Worm (Caenorhabditis elegans) whole organism, early embryonic: ENCODE data around the gene T01B7.13.

Experiments
- B0310.2 ChIP-seq: sonication (generic microtip); optimal IDR thresholded peaks from 2 replicates; lab custom pipeline; 2016; ENCODE audit warnings: mild to moderate bottlenecking, missing genetic modification characterization, missing compliant biosample characterization
- F13C5.2 ChIP-seq: sonication (generic microtip); optimal IDR thresholded peaks from 2 replicates; lab custom pipeline; 2017; ENCODE audit warnings: mild to moderate bottlenecking, missing genetic modification characterization, inconsistent platforms, missing compliant biosample characterization
- aly-1 ChIP-seq: sonication (generic microtip); optimal IDR thresholded peaks from 2 replicates; lab custom pipeline; 2016; ENCODE audit warnings: missing genetic modification characterization, missing compliant biosample characterization
- ama-1 ChIP-seq: fragments of 150-350 bp; optimal IDR thresholded peaks from 2 replicates; lab custom pipeline; 2014
- ceh-13 ChIP-seq: fragments of 200-800 bp; sonication (Bioruptor generic); optimal IDR thresholded peaks from 2 replicates; lab custom pipeline; 2018; ENCODE audit warnings: mild to moderate bottlenecking, missing genetic modification characterization, missing compliant biosample characterization
- ceh-36 ChIP-seq: sonication (generic microtip); optimal IDR thresholded peaks from 2 replicates; lab custom pipeline; 2016; ENCODE audit warnings: missing genetic modification characterization, inconsistent platforms, missing compliant biosample characterization
- ets-7 ChIP-seq: sonication (generic microtip); optimal IDR thresholded peaks from 2 replicates; lab custom pipeline; 2016; ENCODE audit warnings: missing genotype, missing genetic modification characterization, missing compliant biosample characterization
- flt-1 ChIP-seq: fragments of 200-800 bp; sonication (Bioruptor generic); IDR thresholded peaks from 2 replicates; pipeline ENCODE4 v1.3.6; 2022; ENCODE audit warnings: missing genetic modification characterization, missing compliant biosample characterization
- hmbx-1 ChIP-seq: sonication (generic microtip); optimal IDR thresholded peaks from 2 replicates; lab custom pipeline; 2016; ENCODE audit warnings: mild to moderate bottlenecking, missing genetic modification characterization, missing compliant biosample characterization
- hmg-4 ChIP-seq: fragments of 200-800 bp; sonication (Bioruptor generic); optimal IDR thresholded peaks from 2 replicates; lab custom pipeline; 2018; ENCODE audit warnings: mild to moderate bottlenecking, missing genetic modification characterization, missing compliant biosample characterization
- hnd-1 ChIP-seq: sonication (generic microtip); optimal IDR thresholded peaks from 2 replicates; lab custom pipeline; 2016; ENCODE audit warnings: missing genetic modification characterization, missing compliant biosample characterization
- pes-1 ChIP-seq: fragments of 200-800 bp; sonication (Bioruptor generic); IDR thresholded peaks from 2 replicates; pipeline ENCODE4 v1.3.6; 2022; ENCODE audit warnings: missing genetic modification reagents, missing genetic modification characterization, missing compliant biosample characterization
- scrt-1 ChIP-seq: fragments of 200-800 bp; sonication (Bioruptor generic); IDR thresholded peaks from 2 replicates; pipeline ENCODE4 v1.3.6; 2022; ENCODE audit warnings: missing genetic modification characterization, missing compliant biosample characterization
- sea-1 ChIP-seq: fragments of 200-800 bp; sonication (Bioruptor generic); conservative IDR thresholded peaks from 2 replicates; pipeline ENCODE4 v1.3.6; 2022; ENCODE audit warnings: missing genetic modification characterization, missing compliant biosample characterization
- tbx-11 ChIP-seq: fragments of 200-800 bp; sonication (Bioruptor generic); IDR thresholded peaks from 2 replicates; pipeline ENCODE4 v1.3.6; 2022; ENCODE audit warnings: missing genetic modification characterization, missing compliant biosample characterization
- tbx-37 ChIP-seq: fragments of 200-800 bp; sonication (Bioruptor generic); conservative IDR thresholded peaks from 2 replicates; pipeline ENCODE4 v1.3.6; 2022; ENCODE audit warnings: missing genetic modification reagents, missing genetic modification characterization, missing compliant biosample characterization
- tra-4 ChIP-seq: sonication (generic microtip); optimal IDR thresholded peaks from 2 replicates; lab custom pipeline; 2017; ENCODE audit warnings: missing genetic modification characterization, missing compliant biosample characterization

T01B7.13 gene

DNA sequence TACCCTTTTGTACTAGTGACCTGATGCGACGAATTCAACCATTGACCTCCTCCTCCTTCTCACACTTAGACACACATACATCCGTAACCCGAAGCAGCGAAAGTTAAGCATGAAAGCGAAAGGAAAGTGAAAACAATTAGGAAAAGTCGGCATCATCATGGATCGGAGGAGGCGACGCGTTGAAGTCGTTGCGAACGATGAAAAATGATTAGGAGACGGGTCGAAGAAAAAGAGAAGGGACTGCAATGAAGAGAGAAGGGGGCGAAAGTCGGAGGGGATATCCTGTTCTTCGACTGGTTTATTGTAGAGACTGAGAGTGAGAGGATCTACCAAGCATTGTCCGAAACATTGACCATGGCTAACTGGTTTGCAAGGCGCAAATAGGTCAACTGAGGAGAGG lies 35.8 kb downstream of the T01B7.13 start:
- no peak for TF ChIP-seq ets-7
- no peak for TF ChIP-seq ceh-36 (tag; lab: Kevin White, UChicago)
- no peak for TF ChIP-seq flt-1 (GFP tag; lab: Robert Waterston, UW)
- no peak for TF ChIP-seq ceh-13 (GFP tag; lab: Kevin White, UChicago)
- TF ChIP-seq hnd-1 (tag; lab: Kevin White, UChicago) = no peak
- TF ChIP-seq hmbx-1 (tag; lab: Kevin White, UChicago) = no peak
- no peak for TF ChIP-seq tra-4 (tag; lab: Kevin White, UChicago)

DNA sequence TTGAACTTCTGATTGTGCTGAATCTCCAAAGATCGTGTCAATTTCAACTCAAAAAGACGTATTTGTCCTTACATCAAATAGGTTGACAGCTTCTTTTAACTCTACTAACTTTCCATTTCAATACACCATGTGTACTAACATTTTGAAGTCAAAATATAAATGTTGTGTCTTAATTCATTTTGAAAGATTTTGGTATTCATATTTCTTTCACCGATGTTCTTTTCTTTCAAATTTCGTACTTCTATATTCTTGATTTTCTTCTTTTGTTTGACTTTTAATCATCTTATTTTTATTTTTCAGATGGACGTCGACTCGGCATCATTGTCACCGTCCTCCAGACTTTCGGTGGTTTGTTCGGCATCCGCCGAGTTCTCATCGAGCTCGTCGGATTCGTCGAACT lies 36.5 kb downstream of the T01B7.13 start, which contains the start of gene atf-2:
Gene atf-2, plus strand, starts transcription at position 301 of the 400 bp plus-strand sequence.
- TF ChIP-seq aly-1 (tag; lab: Kevin White, UChicago) = no peak
- no peak for TF ChIP-seq scrt-1
- no peak for TF ChIP-seq flt-1 (GFP tag; lab: Robert Waterston, UW)
- TF ChIP-seq hnd-1 (tag; lab: Kevin White, UChicago) = no peak
- TF ChIP-seq B0310.2 (tag; lab: Kevin White, UChicago) = no peak
- no peak for TF ChIP-seq tbx-37 (GFP tag; lab: Robert Waterston, UW)
- TF ChIP-seq tbx-11 = no peak
- no peak for TF ChIP-seq hmg-4
- no peak for TF ChIP-seq hmbx-1 (tag; lab: Kevin White, UChicago)

DNA sequence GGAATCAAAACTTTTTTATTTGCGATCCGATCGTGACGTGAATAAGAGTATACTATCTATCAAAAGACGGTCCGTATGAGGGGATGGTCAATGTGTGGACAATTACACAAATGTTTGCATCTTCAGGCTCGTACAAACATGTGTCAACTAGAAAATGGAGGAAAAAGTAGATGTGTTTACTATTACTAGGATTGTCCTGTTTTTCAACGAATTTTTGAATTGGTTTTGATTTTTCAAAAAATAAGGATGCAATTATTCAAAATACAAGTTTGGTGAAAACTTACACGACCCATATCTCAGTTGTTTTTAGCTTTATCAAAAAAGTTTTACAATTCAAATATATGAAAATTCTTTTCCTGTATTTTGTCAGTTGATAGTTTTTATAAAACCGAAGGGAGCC lies 40.1 kb downstream of the T01B7.13 start, which contains the start of gene K08F8.7:
Gene K08F8.7, minus strand, starts transcription at position 101 of the 400 bp plus-strand sequence.
- TF ChIP-seq hnd-1 (tag; lab: Kevin White, UChicago) = no peak
- TF ChIP-seq tbx-37 (GFP tag; lab: Robert Waterston, UW) = no peak
- no peak for TF ChIP-seq ets-7
- no peak for TF ChIP-seq pes-1 (GFP tag; lab: Robert Waterston, UW)
- TF ChIP-seq B0310.2 (tag; lab: Kevin White, UChicago) = no peak
- TF ChIP-seq tra-4 (tag; lab: Kevin White, UChicago) = no peak

DNA sequence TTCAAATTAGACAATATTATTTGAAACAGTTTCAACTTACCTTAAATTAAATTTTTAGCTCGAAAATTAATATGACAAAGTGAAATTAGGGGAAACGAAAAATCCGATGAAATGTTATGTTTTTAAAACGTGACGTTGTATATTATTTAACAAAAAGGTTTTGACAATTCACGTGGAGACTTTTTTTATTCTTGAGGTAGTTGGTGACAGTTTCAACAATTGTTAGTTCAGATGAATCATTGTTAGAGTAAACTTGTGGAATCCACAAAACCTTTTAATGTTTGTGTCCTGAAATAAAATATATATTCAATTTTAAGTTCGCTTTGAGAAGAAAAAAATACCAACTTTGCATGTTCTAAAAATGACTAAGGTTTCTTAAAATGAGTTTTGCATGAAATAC lies 44.3 kb downstream of the T01B7.13 start, which contains the start of gene fut-1:
Gene fut-1, minus strand, starts transcription at position 101 of the 400 bp plus-strand sequence.
- TF ChIP-seq sea-1 (GFP tag; lab: Robert Waterston, UW) (no peak), tra-4 (tag; lab: Kevin White, UChicago) (no peak), flt-1 (GFP tag; lab: Robert Waterston, UW) (no peak), ceh-36 (tag; lab: Kevin White, UChicago) (no peak), F13C5.2 (no peak), hmbx-1 (tag; lab: Kevin White, UChicago) (no peak), tbx-37 (GFP tag; lab: Robert Waterston, UW) (no peak), B0310.2 (tag; lab: Kevin White, UChicago) (no peak), hmg-4 (no peak), pes-1 (GFP tag; lab: Robert Waterston, UW) (no peak), ceh-13 (GFP tag; lab: Kevin White, UChicago) (no peak), hnd-1 (tag; lab: Kevin White, UChicago) (no peak), ets-7 (no peak), scrt-1 (no peak), aly-1 (tag; lab: Kevin White, UChicago) (no peak), ama-1 (lab: Kevin White, UChicago) (no peak)

DNA sequence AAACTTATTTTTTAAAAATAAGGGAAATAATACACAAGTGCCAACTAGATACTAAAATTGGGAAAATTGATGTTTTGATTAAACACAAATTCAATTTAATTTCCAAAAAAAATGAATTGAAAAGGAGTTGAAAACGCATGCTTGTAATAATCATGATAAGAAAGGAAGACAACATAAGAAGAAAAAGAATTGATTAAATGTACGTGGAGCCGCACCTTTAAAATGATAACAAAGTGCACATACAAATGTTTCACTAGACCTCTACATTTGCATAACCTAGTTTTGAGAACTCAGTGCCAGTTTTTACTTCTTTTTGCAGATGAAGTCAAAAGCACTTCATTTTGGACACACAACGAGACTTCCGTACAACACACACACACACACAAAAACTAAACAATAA lies 46.5 kb downstream of the T01B7.13 start:
- TF ChIP-seq sea-1 (GFP tag; lab: Robert Waterston, UW) = no peak

DNA sequence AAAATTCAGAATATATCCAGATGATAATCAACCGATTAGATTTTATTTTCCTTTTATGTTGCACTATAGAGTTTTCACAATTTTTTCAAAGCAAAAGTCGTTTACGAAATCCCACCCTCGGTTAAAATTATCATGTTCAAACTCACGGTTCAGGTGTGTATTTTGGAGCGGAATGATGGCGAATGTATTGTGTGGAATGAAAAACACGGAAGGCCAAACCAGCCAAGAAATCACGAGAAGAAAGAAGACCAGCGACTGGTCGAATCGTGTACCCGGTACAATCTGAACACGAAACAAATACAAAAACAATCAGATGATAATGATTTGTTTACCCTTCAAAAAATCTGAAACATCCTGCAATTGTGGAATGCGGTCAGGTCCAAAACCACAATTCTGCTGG lies 48.2 kb downstream of the T01B7.13 start:
- no peak for TF ChIP-seq ceh-36 (tag; lab: Kevin White, UChicago)
- TF ChIP-seq tbx-11 = no peak
- no peak for TF ChIP-seq tbx-37 (GFP tag; lab: Robert Waterston, UW)
- TF ChIP-seq ama-1 (lab: Kevin White, UChicago) = no peak
- no peak for TF ChIP-seq pes-1 (GFP tag; lab: Robert Waterston, UW)
- no peak for TF ChIP-seq ets-7
- TF ChIP-seq hnd-1 (tag; lab: Kevin White, UChicago) = no peak
- no peak for TF ChIP-seq flt-1 (GFP tag; lab: Robert Waterston, UW)
- TF ChIP-seq F13C5.2 = no peak
- no peak for TF ChIP-seq scrt-1
- TF ChIP-seq tra-4 (tag; lab: Kevin White, UChicago) = no peak
- TF ChIP-seq hmg-4 = no peak
- TF ChIP-seq aly-1 (tag; lab: Kevin White, UChicago) = no peak
- TF ChIP-seq B0310.2 (tag; lab: Kevin White, UChicago) = no peak
- no peak for TF ChIP-seq hmbx-1 (tag; lab: Kevin White, UChicago)
- TF ChIP-seq ceh-13 (GFP tag; lab: Kevin White, UChicago) = no peak

DNA sequence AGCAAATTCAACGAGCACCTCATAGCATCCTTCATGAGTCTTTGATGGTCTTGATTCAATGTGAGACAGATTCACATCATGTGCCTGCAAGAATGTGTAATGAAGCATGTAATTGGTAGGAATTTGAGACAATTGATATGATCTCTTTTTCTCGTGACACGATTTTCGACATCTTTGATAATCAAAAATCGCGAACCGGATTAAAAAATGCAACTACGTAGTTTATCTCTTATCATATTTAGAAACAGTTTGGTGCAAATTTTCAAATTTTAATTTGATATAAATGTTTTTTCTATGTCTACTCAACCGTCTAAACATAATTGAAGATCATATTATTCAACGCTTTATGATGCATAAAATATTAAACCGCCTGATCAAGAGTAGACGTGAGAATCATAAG lies 49.1 kb downstream of the T01B7.13 start:
- TF ChIP-seq ets-7 (no peak), hnd-1 (tag; lab: Kevin White, UChicago) (no peak), tbx-37 (GFP tag; lab: Robert Waterston, UW) (no peak), scrt-1 (no peak), aly-1 (tag; lab: Kevin White, UChicago) (no peak), ama-1 (lab: Kevin White, UChicago) (no peak), hmbx-1 (tag; lab: Kevin White, UChicago) (no peak), ceh-36 (tag; lab: Kevin White, UChicago) (no peak), ceh-13 (GFP tag; lab: Kevin White, UChicago) (no peak), pes-1 (GFP tag; lab: Robert Waterston, UW) (no peak), hmg-4 (no peak), tra-4 (tag; lab: Kevin White, UChicago) (no peak), sea-1 (GFP tag; lab: Robert Waterston, UW) (no peak), flt-1 (GFP tag; lab: Robert Waterston, UW) (no peak), F13C5.2 (no peak), B0310.2 (tag; lab: Kevin White, UChicago) (no peak), tbx-11 (no peak)

DNA sequence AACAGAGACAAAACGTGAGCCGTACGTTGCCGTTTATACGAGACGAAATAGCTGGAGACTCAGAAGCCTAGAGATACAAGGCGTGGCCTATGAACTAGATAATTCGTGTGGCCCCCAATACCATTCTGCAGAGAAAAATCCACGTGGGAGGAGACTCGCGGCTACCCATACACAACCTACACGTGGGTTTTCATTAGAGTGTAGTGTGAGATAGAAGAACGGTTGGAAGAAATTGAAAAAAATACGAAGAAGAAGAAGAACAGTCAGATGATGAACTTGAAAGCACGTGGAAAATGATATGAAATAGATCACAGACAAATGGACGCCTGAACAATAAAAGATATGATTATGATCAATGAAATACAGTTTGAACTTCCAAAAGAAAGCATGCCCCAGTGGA lies 49.9 kb downstream of the T01B7.13 start:
- TF ChIP-seq ceh-36 (tag; lab: Kevin White, UChicago) = no peak
- TF ChIP-seq ets-7 = no peak
- no peak for TF ChIP-seq ama-1 (lab: Kevin White, UChicago)
- no peak for TF ChIP-seq ceh-13 (GFP tag; lab: Kevin White, UChicago)
- no peak for TF ChIP-seq B0310.2 (tag; lab: Kevin White, UChicago)
- TF ChIP-seq tbx-37 (GFP tag; lab: Robert Waterston, UW) = no peak
- TF ChIP-seq sea-1 (GFP tag; lab: Robert Waterston, UW) = no peak
- no peak for TF ChIP-seq scrt-1
- no peak for TF ChIP-seq aly-1 (tag; lab: Kevin White, UChicago)
- no peak for TF ChIP-seq hmg-4
- no peak for TF ChIP-seq tra-4 (tag; lab: Kevin White, UChicago)
- no peak for TF ChIP-seq flt-1 (GFP tag; lab: Robert Waterston, UW)
